Worm (Caenorhabditis elegans): ENCODE results near the gene T21B10.4.

T21B10.4 gene

ce11 chrII:8933693-8934432 is 6.8 kb upstream of the T21B10.4 start, which contains the start of gene T21B10.3:
Gene T21B10.3 (plus strand): TSS chrII:8934382.
- TF ChIP-seq elt-3 (tag; optimal IDR thresholded peaks at IDR 0.05) = no peak
- no peak for TF ChIP-seq ces-1 (GFP tag; optimal IDR thresholded peaks at IDR 0.05)
- no peak for TF ChIP-seq nhr-12 (tag; optimal IDR thresholded peaks at IDR 0.05)
- no peak for TF ChIP-seq unc-120 (tag; optimal IDR thresholded peaks at IDR 0.05; ENCODE audit: poor library complexity, severe bottlenecking)
- TF ChIP-seq tbx-8 (GFP tag; optimal IDR thresholded peaks at IDR 0.05) = no peak
- TF ChIP-seq snpc-4 (tag; optimal IDR thresholded peaks at IDR 0.05) = no peak
- TF ChIP-seq unc-39 (tag; optimal IDR thresholded peaks at IDR 0.05) = no peak
- TF ChIP-seq lin-13 (tag; optimal IDR thresholded peaks at IDR 0.05) = no peak
- no peak for TF ChIP-seq mep-1 (tag; optimal IDR thresholded peaks at IDR 0.05)
- TF ChIP-seq pha-4 (tag; optimal IDR thresholded peaks at IDR 0.05) = no peak
- TF ChIP-seq nhr-237 (tag; optimal IDR thresholded peaks at IDR 0.05) = no peak

- TF ChIP-seq zip-8 (tag; optimal IDR thresholded peaks at IDR 0.05) = no peak
- TF ChIP-seq ceh-83 (GFP tag; optimal IDR thresholded peaks at IDR 0.05) = no peak
- TF ChIP-seq lsy-2 (tag; optimal IDR thresholded peaks at IDR 0.05) = no peak
- TF ChIP-seq nhr-2 (tag; optimal IDR thresholded peaks at IDR 0.05) = no peak
- no peak for TF ChIP-seq cnd-1 (tag; optimal IDR thresholded peaks at IDR 0.05)
These were observed 1.6 kb upstream of the T21B10.4 start for ce11 chrII:8938907-8939622.

ce11 chrII:8945167-8945566 is 4.5 kb downstream of the T21B10.4 start:
- peak; percentile 72 for TF ChIP-seq ces-1 (GFP tag; optimal IDR thresholded peaks at IDR 0.05)
- TF ChIP-seq unc-120 (tag; optimal IDR thresholded peaks at IDR 0.05; ENCODE audit: poor library complexity, severe bottlenecking) = no peak

ce11 chrII:8947391-8947790 is 6.7 kb downstream of the T21B10.4 start, which contains the start of gene cutl-15:
Gene cutl-15 (minus strand): TSS chrII:8947688.
- TF ChIP-seq lsy-2 (tag; optimal IDR thresholded peaks at IDR 0.05) (no peak), ceh-43 (GFP tag; optimal IDR thresholded peaks at IDR 0.05) (no peak), elt-3 (tag; optimal IDR thresholded peaks at IDR 0.05) (no peak), sptf-1 (tag; optimal IDR thresholded peaks at IDR 0.05) (no peak), flh-1 (GFP tag; optimal IDR thresholded peaks at IDR 0.05) (no peak), M03D4.4 (tag; optimal IDR thresholded peaks at IDR 0.05) (no peak), lin-13 (tag; optimal IDR thresholded peaks at IDR 0.05) (no peak), nhr-28 (tag; optimal IDR thresholded peaks at IDR 0.05) (no peak), hlh-1 (tag; optimal IDR thresholded peaks at IDR 0.05) (no peak), ces-1 (GFP tag; optimal IDR thresholded peaks at IDR 0.05) (no peak), ceh-39 (tag; optimal IDR thresholded peaks at IDR 0.05) (no peak), nhr-76 (tag; optimal IDR thresholded peaks at IDR 0.05) (no peak)

- TF ChIP-seq ces-1 (GFP tag; optimal IDR thresholded peaks at IDR 0.05) = peak; percentile 52
- TF ChIP-seq tbx-8 (GFP tag; optimal IDR thresholded peaks at IDR 0.05) = no peak
These were observed 7.9 kb downstream of the T21B10.4 start for ce11 chrII:8948640-8949039.

ce11 chrII:8951270-8951669 is 10.6 kb downstream of the T21B10.4 start:
- no peak for TF ChIP-seq mep-1 (tag; optimal IDR thresholded peaks at IDR 0.05)
- TF ChIP-seq nhr-2 (tag; optimal IDR thresholded peaks at IDR 0.05) = no peak
- no peak for TF ChIP-seq mab-5 (tag; optimal IDR thresholded peaks at IDR 0.05)
- TF ChIP-seq flh-1 (GFP tag; optimal IDR thresholded peaks at IDR 0.05) = no peak
- TF ChIP-seq zip-8 (tag; optimal IDR thresholded peaks at IDR 0.05) = no peak
- no peak for TF ChIP-seq ceh-43 (GFP tag; optimal IDR thresholded peaks at IDR 0.05)
- no peak for TF ChIP-seq nhr-12 (tag; optimal IDR thresholded peaks at IDR 0.05)
- no peak for TF ChIP-seq bed-3 (GFP tag; optimal IDR thresholded peaks at IDR 0.05)
- no peak for TF ChIP-seq unc-62 (GFP tag; optimal IDR thresholded peaks at IDR 0.05)

ce11 chrII:8953703-8954102 is 13.0 kb downstream of the T21B10.4 start:
- TF ChIP-seq ceh-39 (tag; optimal IDR thresholded peaks at IDR 0.05) (no peak), elt-1 (tag; optimal IDR thresholded peaks at IDR 0.05; ENCODE audit: borderline replicate concordance, insufficient read depth) (peak; percentile 16)

Data from whole organism, mixed stage, embryonic.